Worm (Caenorhabditis elegans) whole organism, late embryonic: ENCODE data around the gene R12B2.6.

Source experiments
- C38D4.7 ChIP-seq: fragments of 200-800 bp; sonication (Bioruptor generic); optimal IDR thresholded peaks from 2 replicates; lab custom pipeline; 2018; ENCODE audit warnings: mild to moderate bottlenecking, missing genetic modification characterization, moderate library complexity, missing compliant biosample characterization
- F13H6.1 ChIP-seq: sonication (generic microtip); optimal IDR thresholded peaks from 2 replicates; lab custom pipeline; 2016; ENCODE audit warnings: missing genetic modification characterization, missing compliant biosample characterization
- K02D7.2 ChIP-seq: sonication (generic microtip); optimal IDR thresholded peaks from 2 replicates; lab custom pipeline; 2017; ENCODE audit warnings: mild to moderate bottlenecking, missing genetic modification characterization, missing compliant biosample characterization
- K09A11.1 ChIP-seq: sonication (generic microtip); optimal IDR thresholded peaks from 2 replicates; lab custom pipeline; 2017; ENCODE audit warnings: antibody characterized with exemption, mild to moderate bottlenecking, missing genetic modification characterization, missing compliant biosample characterization; ENCODE audit not compliant: insufficient read depth
- Y22D7AL.16 ChIP-seq: sonication (generic microtip); optimal IDR thresholded peaks from 2 replicates; lab custom pipeline; 2016; ENCODE audit warnings: missing genetic modification characterization, missing compliant biosample characterization
- ahr-1 ChIP-seq: sonication (generic microtip); optimal IDR thresholded peaks from 2 replicates; lab custom pipeline; 2016; ENCODE audit warnings: missing genetic modification characterization, missing compliant biosample characterization
- ama-1 ChIP-seq: fragments of 150-350 bp; optimal IDR thresholded peaks from 2 replicates; lab custom pipeline; 2014
- ceh-14 ChIP-seq: sonication (generic microtip); optimal IDR thresholded peaks from 2 replicates; lab custom pipeline; 2016; ENCODE audit warnings: missing genotype, missing genetic modification characterization, missing compliant biosample characterization
- ceh-24 ChIP-seq: sonication (generic microtip); optimal IDR thresholded peaks from 2 replicates; lab custom pipeline; 2016; ENCODE audit warnings: mild to moderate bottlenecking, missing genetic modification characterization, missing compliant biosample characterization
- ceh-34 ChIP-seq: sonication (generic microtip); optimal IDR thresholded peaks from 2 replicates; lab custom pipeline; 2016; ENCODE audit warnings: mild to moderate bottlenecking, missing genetic modification characterization, missing compliant biosample characterization
- ceh-48 ChIP-seq: sonication (generic microtip); optimal IDR thresholded peaks from 2 replicates; lab custom pipeline; 2016; ENCODE audit warnings: missing genetic modification characterization, inconsistent platforms, missing compliant biosample characterization
- ceh-6 ChIP-seq: fragments of 200-800 bp; sonication (Bioruptor generic); optimal IDR thresholded peaks from 2 replicates; lab custom pipeline; 2018; ENCODE audit warnings: mild to moderate bottlenecking, missing genetic modification characterization, missing compliant biosample characterization
- ceh-9 ChIP-seq: sonication (generic microtip); optimal IDR thresholded peaks from 2 replicates; lab custom pipeline; 2016; ENCODE audit warnings: mild to moderate bottlenecking, missing genetic modification characterization, inconsistent platforms, missing compliant biosample characterization
- che-1 ChIP-seq: sonication (generic microtip); optimal IDR thresholded peaks from 2 replicates; lab custom pipeline; 2016; ENCODE audit warnings: mild to moderate bottlenecking, missing genetic modification characterization, missing compliant biosample characterization
- elt-2 ChIP-seq: sonication (generic microtip); optimal IDR thresholded peaks from 2 replicates; lab custom pipeline; 2016; ENCODE audit warnings: missing genetic modification reagents, missing genetic modification characterization, missing compliant biosample characterization
- elt-4 ChIP-seq: sonication (generic microtip); optimal IDR thresholded peaks from 2 replicates; lab custom pipeline; 2016; ENCODE audit warnings: missing genetic modification characterization, missing compliant biosample characterization
- eyg-1 ChIP-seq: sonication (generic microtip); optimal IDR thresholded peaks from 2 replicates; lab custom pipeline; 2016; ENCODE audit warnings: missing genotype, missing genetic modification characterization, missing compliant biosample characterization
- fax-1 ChIP-seq: sonication (generic microtip); optimal IDR thresholded peaks from 2 replicates; lab custom pipeline; 2016; ENCODE audit warnings: missing genotype, missing genetic modification characterization, missing compliant biosample characterization
- hlh-6 ChIP-seq: sonication (generic microtip); optimal IDR thresholded peaks from 2 replicates; lab custom pipeline; 2016; ENCODE audit warnings: missing genotype, missing genetic modification characterization, missing compliant biosample characterization
- hlh-8 ChIP-seq: sonication (generic microtip); optimal IDR thresholded peaks from 2 replicates; lab custom pipeline; 2016; ENCODE audit warnings: missing genotype, missing genetic modification characterization, missing compliant biosample characterization
- lim-6 ChIP-seq: sonication (generic microtip); optimal IDR thresholded peaks from 2 replicates; lab custom pipeline; 2016; ENCODE audit warnings: missing genetic modification characterization, missing compliant biosample characterization
- mec-3 ChIP-seq: sonication (generic microtip); optimal IDR thresholded peaks from 2 replicates; lab custom pipeline; 2016; ENCODE audit warnings: borderline replicate concordance, missing genetic modification characterization, missing compliant biosample characterization
- nfya-1 ChIP-seq: sonication (generic microtip); optimal IDR thresholded peaks from 2 replicates; lab custom pipeline; 2017; ENCODE audit warnings: missing genetic modification characterization, mild to moderate bottlenecking, missing compliant biosample characterization, antibody characterized with exemption, moderate library complexity
- pat-9 ChIP-seq: fragments of 200-800 bp; sonication (Bioruptor generic); optimal IDR thresholded peaks from 2 replicates; lab custom pipeline; 2018; ENCODE audit warnings: mild to moderate bottlenecking, missing genetic modification characterization, moderate library complexity, missing compliant biosample characterization
- pha-4 ChIP-seq: fragments of 150-350 bp; optimal IDR thresholded peaks from 2 replicates; lab custom pipeline; 2018; ENCODE audit warnings: missing biosample characterization, missing genetic modification reagents, missing genetic modification characterization
- pqm-1 ChIP-seq: sonication (generic microtip); optimal IDR thresholded peaks from 2 replicates; lab custom pipeline; 2016; ENCODE audit warnings: missing genetic modification characterization, missing compliant biosample characterization
- pros-1 ChIP-seq: fragments of 150-350 bp; optimal IDR thresholded peaks from 2 replicates; lab custom pipeline; 2014; ENCODE audit warnings: missing biosample characterization, missing genetic modification reagents, missing genetic modification characterization
- sox-4 ChIP-seq: sonication (generic microtip); optimal IDR thresholded peaks from 2 replicates; lab custom pipeline; 2017; ENCODE audit warnings: mild to moderate bottlenecking, missing genetic modification characterization, inconsistent platforms, missing compliant biosample characterization
- syd-9 ChIP-seq: sonication (generic microtip); optimal IDR thresholded peaks from 2 replicates; lab custom pipeline; 2016; ENCODE audit warnings: mild to moderate bottlenecking, missing genetic modification characterization, moderate library complexity, missing compliant biosample characterization
- tbx-7 ChIP-seq: sonication (generic microtip); optimal IDR thresholded peaks from 2 replicates; lab custom pipeline; 2016; ENCODE audit warnings: missing genotype, missing genetic modification characterization, missing compliant biosample characterization
- ttx-3 ChIP-seq: sonication (generic microtip); optimal IDR thresholded peaks from 2 replicates; lab custom pipeline; 2016; ENCODE audit warnings: missing genetic modification reagents, missing genetic modification characterization, missing compliant biosample characterization
- unc-3 ChIP-seq, 2 experiments: fragments of 200-800 bp in 1 of 2; sonication (Bioruptor generic) in 1 of 2; sonication (generic microtip) in 1 of 2; conservative IDR thresholded peaks in 1 of 2; optimal IDR thresholded peaks in 1 of 2; 2 replicates each; pipeline versions ENCODE4 v1.3.6 to Lab custom; 2016 to 2022; ENCODE audit warnings: missing compliant biosample characterization in 2 of 2, missing genetic modification characterization in 2 of 2, missing genetic modification reagents in 1 of 2
- unc-55 ChIP-seq: sonication (generic microtip); optimal IDR thresholded peaks from 2 replicates; lab custom pipeline; 2017; ENCODE audit warnings: missing biosample characterization, missing genetic modification reagents, missing genetic modification characterization
- zip-5 ChIP-seq: sonication (generic microtip); optimal IDR thresholded peaks from 2 replicates; lab custom pipeline; 2016; ENCODE audit warnings: missing genetic modification characterization, missing compliant biosample characterization
- ztf-16 ChIP-seq: sonication (generic microtip); optimal IDR thresholded peaks from 2 replicates; lab custom pipeline; 2017; ENCODE audit warnings: missing genetic modification characterization, missing compliant biosample characterization

Gene R12B2.6

ce11 chrIII:5834053-5834452, at the start of gene R12B2.6:
Gene R12B2.6 (minus strand): TSS chrIII:5834153.
- no peak for TF ChIP-seq unc-55
- TF ChIP-seq ceh-6 (GFP tag; lab: Kevin White, UChicago) = no peak
- no peak for TF ChIP-seq Y22D7AL.16 (tag; lab: Kevin White, UChicago)
- no peak for TF ChIP-seq ceh-24 (tag; lab: Kevin White, UChicago)
- no peak for TF ChIP-seq F13H6.1 (tag; lab: Kevin White, UChicago)
- no peak for TF ChIP-seq syd-9
- no peak for TF ChIP-seq fax-1 (tag; lab: Kevin White, UChicago)
- TF ChIP-seq pros-1 (tag; lab: Kevin White, UChicago) = no peak
- no peak for TF ChIP-seq C38D4.7
- TF ChIP-seq hlh-8 = no peak
- TF ChIP-seq che-1 (tag; lab: Kevin White, UChicago) = no peak
- TF ChIP-seq ceh-9 = no peak
- TF ChIP-seq K09A11.1 (tag; lab: Kevin White, UChicago) = no peak
- no peak for TF ChIP-seq ahr-1 (tag; lab: Kevin White, UChicago)
- TF ChIP-seq sox-4 = no peak
- TF ChIP-seq, all 69 proteins: peak for 0

DNA sequence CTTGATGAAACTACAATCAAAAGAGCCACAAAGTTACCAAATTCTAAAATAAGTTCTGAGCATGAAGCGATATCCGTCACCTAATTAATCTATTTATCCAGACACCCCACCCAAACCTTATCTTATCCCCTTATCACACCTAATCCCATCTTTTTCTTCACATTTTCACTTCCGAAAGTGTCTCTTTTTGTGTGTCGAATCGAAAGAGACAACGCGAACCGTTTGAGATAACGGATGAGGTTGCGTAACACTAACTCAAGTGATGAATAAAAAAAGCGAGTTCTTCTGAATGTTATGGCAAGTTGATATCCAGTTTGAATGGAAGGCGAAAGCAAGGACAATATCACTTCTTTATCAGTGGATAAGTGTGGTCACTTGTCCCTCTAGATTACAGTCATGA, 49.6 kb upstream of the R12B2.6 start:
- no peak for TF ChIP-seq unc-55
- no peak for TF ChIP-seq pqm-1
- no peak for TF ChIP-seq pha-4 (tag; lab: Kevin White, UChicago)
- TF ChIP-seq ceh-34 (tag; lab: Kevin White, UChicago) = no peak
- no peak for TF ChIP-seq K02D7.2 (tag; lab: Kevin White, UChicago)
- TF ChIP-seq sox-4 = no peak
- no peak for TF ChIP-seq ahr-1 (tag; lab: Kevin White, UChicago)
- no peak for TF ChIP-seq ceh-6 (GFP tag; lab: Kevin White, UChicago)
- TF ChIP-seq ceh-14 = no peak
- no peak for TF ChIP-seq ttx-3 (tag; lab: Kevin White, UChicago)
- no peak for TF ChIP-seq ceh-9
- no peak for TF ChIP-seq hlh-8
- TF ChIP-seq tbx-7 (tag; lab: Kevin White, UChicago) = no peak
- TF ChIP-seq mec-3 (tag; lab: Kevin White, UChicago) = no peak
- no peak for TF ChIP-seq ceh-48 (tag; lab: Kevin White, UChicago)
- no peak for TF ChIP-seq nfya-1 (tag; lab: Kevin White, UChicago)
- no peak for TF ChIP-seq elt-2 (tag; lab: Kevin White, UChicago)

DNA sequence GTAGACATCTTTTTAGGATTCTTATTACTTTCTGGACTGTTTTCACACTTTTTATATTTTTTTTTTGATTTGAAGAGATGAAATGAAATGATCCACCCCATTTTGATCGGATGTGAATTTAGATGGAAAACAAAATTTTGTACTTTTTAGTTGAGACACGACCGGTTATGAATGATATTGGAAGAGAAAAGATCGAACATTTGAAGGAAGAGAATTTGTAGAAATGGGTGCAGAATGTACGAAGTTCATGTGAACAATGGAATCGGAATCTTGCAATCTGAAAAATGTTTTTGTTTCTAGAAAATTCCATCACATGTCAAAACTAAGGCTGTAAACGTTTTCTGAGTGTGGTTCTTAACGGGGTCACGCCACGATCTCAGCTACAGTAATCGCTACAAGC, 48.9 kb upstream of the R12B2.6 start, which contains the start of gene F01F1.14:
Gene F01F1.14, minus strand, starts transcription at position 101 of the 400 bp plus-strand sequence.
- no peak for TF ChIP-seq unc-3 (GFP tag; conservative IDR thresholded peaks at IDR 0.05; lab: Robert Waterston, UW)
- no peak for TF ChIP-seq unc-3 (tag; optimal IDR thresholded peaks at IDR 0.05; lab: Kevin White, UChicago)
- TF ChIP-seq ceh-14 = no peak
- no peak for TF ChIP-seq eyg-1 (tag; lab: Kevin White, UChicago)
- no peak for TF ChIP-seq ztf-16 (tag; lab: Kevin White, UChicago)
- TF ChIP-seq hlh-6 (tag; lab: Kevin White, UChicago) = no peak
- no peak for TF ChIP-seq ceh-48 (tag; lab: Kevin White, UChicago)

DNA sequence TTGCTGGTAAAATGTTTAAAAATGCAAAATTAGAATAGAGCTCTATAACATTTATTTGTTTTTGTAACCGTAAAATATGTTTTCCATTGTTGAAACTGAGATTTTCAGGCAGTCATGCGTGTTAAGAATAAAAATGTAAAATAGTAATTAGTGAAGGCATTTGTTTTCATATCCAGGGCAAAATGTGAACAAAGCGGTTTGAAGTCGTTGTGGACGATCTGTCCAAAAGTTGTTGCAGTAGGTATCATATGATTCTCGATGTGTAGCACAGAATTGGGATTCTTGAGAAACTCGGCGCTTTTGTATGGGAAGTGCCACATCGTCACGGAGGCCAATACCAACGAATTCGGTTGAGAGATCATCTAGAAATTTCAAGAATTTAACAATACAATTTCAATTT, 48.3 kb upstream of the R12B2.6 start:
- TF ChIP-seq syd-9 = no peak
- no peak for TF ChIP-seq zip-5 (tag; lab: Kevin White, UChicago)
- TF ChIP-seq elt-4 (tag; lab: Kevin White, UChicago) = no peak
- TF ChIP-seq lim-6 (tag; lab: Kevin White, UChicago) = no peak
- no peak for TF ChIP-seq unc-3 (GFP tag; conservative IDR thresholded peaks at IDR 0.05; lab: Robert Waterston, UW)
- no peak for TF ChIP-seq unc-3 (tag; optimal IDR thresholded peaks at IDR 0.05; lab: Kevin White, UChicago)
- peak; percentile 0 for TF ChIP-seq ama-1
- no peak for TF ChIP-seq pat-9 (tag; lab: Kevin White, UChicago)
